Fruit fly (Drosophila melanogaster) whole organism, prepupa: Measurements from ENCODE around the gene Sqor.

Source experiments
- Blimp-1 ChIP-seq: fragments of 200-800 bp; sonication (Bioruptor generic); optimal IDR thresholded peaks from 3 replicates; lab custom pipeline; 2017; ENCODE audit warnings: missing biosample characterization, missing genetic modification characterization, mild to moderate bottlenecking, moderate library complexity, missing genetic modification reagents
- CG11294 ChIP-seq: fragments of 200-800 bp; sonication (Bioruptor generic); IDR thresholded peaks from 2 replicates; pipeline ENCODE4 v1.3.6; 2022; ENCODE audit warnings: missing biosample characterization, missing genetic modification characterization
- CG11762 ChIP-seq: fragments of 200-800 bp; sonication (Bioruptor generic); optimal IDR thresholded peaks from 3 replicates; lab custom pipeline; 2016; ENCODE audit warnings: missing biosample characterization, missing genetic modification characterization; ENCODE audit not compliant: insufficient read depth
- CG11902 ChIP-seq: fragments of 200-800 bp; sonication (Bioruptor generic); optimal IDR thresholded peaks from 3 replicates; lab custom pipeline; 2016; ENCODE audit warnings: missing biosample characterization, missing genetic modification characterization
- CG15336 ChIP-seq: fragments of 200-800 bp; sonication (Bioruptor generic); IDR thresholded peaks from 2 replicates; pipeline ENCODE4 v1.3.6; 2022; ENCODE audit warnings: missing biosample characterization, missing genetic modification characterization
- CG1621 ChIP-seq: fragments of 200-800 bp; sonication (Bioruptor generic); optimal IDR thresholded peaks from 3 replicates; lab custom pipeline; 2018; ENCODE audit warnings: missing biosample characterization, mild to moderate bottlenecking, missing genetic modification characterization
- CG3032 ChIP-seq: fragments of 200-800 bp; optimal IDR thresholded peaks from 2 replicates; lab custom pipeline; 2019; ENCODE audit warnings: missing biosample characterization, mild to moderate bottlenecking, missing genetic modification characterization, moderate library complexity
- CG31627 ChIP-seq: fragments of 200-800 bp; sonication (Bioruptor generic); optimal IDR thresholded peaks from 3 replicates; lab custom pipeline; 2016; ENCODE audit warnings: missing biosample characterization, missing genetic modification characterization
- CG32006 ChIP-seq: fragments of 200-800 bp; sonication (Bioruptor generic); optimal IDR thresholded peaks from 3 replicates; lab custom pipeline; 2017; ENCODE audit warnings: missing biosample characterization, mild to moderate bottlenecking, missing genetic modification characterization
- CG34406 ChIP-seq: fragments of 200-800 bp; sonication (Bioruptor generic); optimal IDR thresholded peaks from 3 replicates; lab custom pipeline; 2016; ENCODE audit warnings: missing biosample characterization, missing genetic modification characterization
- CG3919 ChIP-seq: fragments of 200-800 bp; sonication (Bioruptor generic); optimal IDR thresholded peaks from 3 replicates; lab custom pipeline; 2016; ENCODE audit warnings: missing biosample characterization, missing genetic modification characterization
- CG4318 ChIP-seq: fragments of 200-800 bp; sonication (Bioruptor generic); optimal IDR thresholded peaks from 3 replicates; lab custom pipeline; 2017; ENCODE audit warnings: missing biosample characterization, mild to moderate bottlenecking, missing genetic modification characterization
- CG6163 ChIP-seq: fragments of 200-800 bp; sonication (Bioruptor generic); IDR thresholded peaks from 3 replicates; pipeline ENCODE4 v1.3.6; 2022; ENCODE audit warnings: missing biosample characterization, missing genetic modification characterization
- CG6792 ChIP-seq: fragments of 200-800 bp; sonication (Bioruptor generic); optimal IDR thresholded peaks from 3 replicates; lab custom pipeline; 2016; ENCODE audit warnings: missing biosample characterization, missing genetic modification characterization
- CG6808 ChIP-seq: fragments of 200-800 bp; sonication (Bioruptor generic); optimal IDR thresholded peaks from 3 replicates; lab custom pipeline; 2017; ENCODE audit warnings: missing biosample characterization, missing genetic modification characterization, mild to moderate bottlenecking, moderate library complexity, missing genetic modification reagents
- CG6854 ChIP-seq: fragments of 200-800 bp; sonication (Bioruptor generic); optimal IDR thresholded peaks from 2 replicates; lab custom pipeline; 2017; ENCODE audit warnings: missing biosample characterization, mild to moderate bottlenecking, missing genetic modification characterization
- CG7368 ChIP-seq: fragments of 200-800 bp; sonication (Bioruptor generic); optimal IDR thresholded peaks from 3 replicates; lab custom pipeline; 2016; ENCODE audit warnings: missing biosample characterization, missing genetic modification characterization
- CG8119 ChIP-seq: fragments of 200-800 bp; sonication (Bioruptor generic); IDR thresholded peaks from 3 replicates; pipeline ENCODE4 v1.3.6; 2022; ENCODE audit warnings: missing biosample characterization, missing genetic modification characterization
- CG8319 ChIP-seq: fragments of 200-800 bp; sonication (Bioruptor generic); optimal IDR thresholded peaks from 3 replicates; lab custom pipeline; 2016; ENCODE audit warnings: missing biosample characterization, missing genetic modification characterization
- CG8632 ChIP-seq: fragments of 200-800 bp; sonication (Bioruptor generic); optimal IDR thresholded peaks from 3 replicates; lab custom pipeline; 2016; ENCODE audit warnings: missing biosample characterization, missing genetic modification characterization
- CG9139 ChIP-seq: fragments of 200-800 bp; sonication (Bioruptor generic); optimal IDR thresholded peaks from 3 replicates; lab custom pipeline; 2017; ENCODE audit warnings: missing biosample characterization, mild to moderate bottlenecking, missing genetic modification characterization
- Eip75B ChIP-seq: fragments of 200-800 bp; sonication (Bioruptor generic); optimal IDR thresholded peaks from 3 replicates; lab custom pipeline; 2016; ENCODE audit warnings: missing biosample characterization, missing genetic modification characterization
- Eip78C ChIP-seq: fragments of 200-800 bp; sonication (Bioruptor generic); peaks from one replicate; lab custom pipeline; 2016; ENCODE audit warnings: missing biosample characterization, missing genetic modification characterization
- Ets21C ChIP-seq: fragments of 200-800 bp; sonication (Bioruptor generic); optimal IDR thresholded peaks from 3 replicates; lab custom pipeline; 2016; ENCODE audit warnings: missing biosample characterization, missing genetic modification characterization
- Ets96B ChIP-seq: fragments of 200-800 bp; optimal IDR thresholded peaks from 2 replicates; lab custom pipeline; 2019; ENCODE audit warnings: missing biosample characterization, mild to moderate bottlenecking, missing genetic modification characterization, moderate library complexity
- Hr38 ChIP-seq: sonication (Bioruptor generic); optimal IDR thresholded peaks from 2 replicates; lab custom pipeline; 2016; ENCODE audit warnings: missing biosample characterization, missing genetic modification characterization
- Hr39 ChIP-seq: fragments of 200-800 bp; sonication (Bioruptor generic); optimal IDR thresholded peaks from 2 replicates; lab custom pipeline; 2016; ENCODE audit warnings: missing biosample characterization, missing genetic modification characterization
- Hr4 ChIP-seq: fragments of 200-800 bp; sonication (Bioruptor generic); optimal IDR thresholded peaks from 3 replicates; lab custom pipeline; 2016; ENCODE audit warnings: missing biosample characterization, missing genetic modification characterization
- Lpt ChIP-seq: fragments of 200-800 bp; sonication (Bioruptor generic); optimal IDR thresholded peaks from 3 replicates; lab custom pipeline; 2016; ENCODE audit warnings: missing biosample characterization, missing genetic modification characterization
- Smox ChIP-seq: fragments of 200-800 bp; sonication (Bioruptor generic); optimal IDR thresholded peaks from 3 replicates; lab custom pipeline; 2016; ENCODE audit warnings: missing biosample characterization, missing genetic modification characterization
- Sox14 ChIP-seq: fragments of 200-800 bp; sonication (Bioruptor generic); optimal IDR thresholded peaks from 3 replicates; lab custom pipeline; 2016; ENCODE audit warnings: missing biosample characterization, missing genetic modification characterization
- Sox15 ChIP-seq: fragments of 200-800 bp; sonication (Bioruptor generic); optimal IDR thresholded peaks from 3 replicates; lab custom pipeline; 2016; ENCODE audit warnings: missing biosample characterization, missing genetic modification characterization
- acj6 ChIP-seq: fragments of 200-800 bp; sonication (Bioruptor generic); optimal IDR thresholded peaks from 3 replicates; lab custom pipeline; 2016; ENCODE audit warnings: missing biosample characterization, missing genetic modification characterization
- dac ChIP-seq: fragments of 200-800 bp; sonication (Bioruptor generic); optimal IDR thresholded peaks from 2 replicates; lab custom pipeline; 2017; ENCODE audit warnings: missing biosample characterization, mild to moderate bottlenecking, missing genetic modification characterization
- dsx ChIP-seq: fragments of 200-800 bp; optimal IDR thresholded peaks from 3 replicates; lab custom pipeline; 2019; ENCODE audit warnings: missing biosample characterization, mild to moderate bottlenecking, missing genetic modification characterization, moderate library complexity; ENCODE audit not compliant: poor library complexity, severe bottlenecking
- eg ChIP-seq: fragments of 200-800 bp; sonication (Bioruptor generic); IDR thresholded peaks from 3 replicates; pipeline ENCODE4 v1.3.6; 2022; ENCODE audit warnings: missing biosample characterization, missing genetic modification characterization
- esn ChIP-seq: fragments of 200-800 bp; sonication (Bioruptor generic); optimal IDR thresholded peaks from 2 replicates; lab custom pipeline; 2016; ENCODE audit warnings: missing biosample characterization, mild to moderate bottlenecking, missing genetic modification characterization, moderate library complexity
- fd59A ChIP-seq: fragments of 200-800 bp; sonication (Bioruptor generic); optimal IDR thresholded peaks from 2 replicates; lab custom pipeline; 2017; ENCODE audit warnings: missing biosample characterization, mild to moderate bottlenecking, missing genetic modification characterization, missing genetic modification reagents
- fd85E ChIP-seq: fragments of 200-800 bp; sonication (Bioruptor generic); optimal IDR thresholded peaks from 3 replicates; lab custom pipeline; 2016; ENCODE audit warnings: missing biosample characterization, missing genetic modification characterization
- fkh ChIP-seq: fragments of 200-800 bp; sonication (Bioruptor generic); optimal IDR thresholded peaks from 3 replicates; lab custom pipeline; 2017; ENCODE audit warnings: missing biosample characterization, mild to moderate bottlenecking, missing genetic modification characterization, moderate library complexity
- lz ChIP-seq: fragments of 200-800 bp; sonication (Bioruptor generic); optimal IDR thresholded peaks from 3 replicates; lab custom pipeline; 2016; ENCODE audit warnings: missing biosample characterization, missing genetic modification characterization
- salr ChIP-seq, 2 experiments: fragments of 200-800 bp; sonication (Bioruptor generic); optimal IDR thresholded peaks; 3 replicates each; lab custom pipeline; 2016 to 2018; ENCODE audit warnings: missing biosample characterization in 2 of 2, missing genetic modification characterization in 2 of 2, mild to moderate bottlenecking in 1 of 2
- spab ChIP-seq: fragments of 200-800 bp; sonication (Bioruptor generic); optimal IDR thresholded peaks from 2 replicates; lab custom pipeline; 2017; ENCODE audit warnings: missing biosample characterization, mild to moderate bottlenecking, missing genetic modification characterization, missing genetic modification reagents
- ss ChIP-seq, 2 experiments: fragments of 200-800 bp; sonication (Bioruptor generic); optimal IDR thresholded peaks; 2 replicates in 1 of 2; 3 replicates in 1 of 2; lab custom pipeline; 2017 to 2018; ENCODE audit warnings: mild to moderate bottlenecking in 2 of 2, missing biosample characterization in 2 of 2, missing genetic modification characterization in 2 of 2, moderate library complexity in 1 of 2
- svp ChIP-seq: fragments of 200-800 bp; sonication (Bioruptor generic); peaks from one replicate; lab custom pipeline; 2016; ENCODE audit warnings: missing biosample characterization, missing genetic modification characterization

The Sqor gene

dm6 chr3L:4269920-4270319 lies 29.9 kb downstream of the Sqor start (continued):
- TF ChIP-seq CG8319 (GFP tag; lab: Kevin White, UChicago) (peak; percentile 39), dac (GFP tag; lab: Kevin White, UChicago) (peak; percentile 13), CG6792 (GFP tag; lab: Kevin White, UChicago) (peak; percentile 73), CG3919 (peak; percentile 78), CG6163 (GFP tag; lab: Robert Waterston, UW) (peak; percentile 79), CG11294 (GFP tag; lab: Robert Waterston, UW) (peak; percentile 29; the same call in 1 of the 2 replicates), spab (GFP tag; lab: Kevin White, UChicago) (peak; percentile 73), lz (GFP tag; lab: Kevin White, UChicago) (peak; percentile 48), eg (peak; percentile 76), Eip75B (GFP tag; lab: Kevin White, UChicago) (peak; percentile 46), CG4318 (GFP tag; lab: Kevin White, UChicago) (peak; percentile 70), Hr38 (no peak), CG11762 (GFP tag; lab: Kevin White, UChicago) (peak; percentile 62), CG31627 (GFP tag; lab: Kevin White, UChicago) (peak; percentile 33), CG11902 (GFP tag; lab: Kevin White, UChicago) (peak; percentile 38), Ets21C (peak; percentile 12), CG3032 (tag; lab: Kevin White, UChicago) (peak; percentile 83), ss (GFP tag; optimal IDR thresholded peaks at IDR 0.05; lab: Kevin White, UChicago) (peak; percentile 77), CG1621 (tag; lab: Kevin White, UChicago) (peak; percentile 56), CG7368 (GFP tag; lab: Kevin White, UChicago) (peak; percentile 51), CG9139 (GFP tag; lab: Kevin White, UChicago) (peak; percentile 74), fd85E (peak; percentile 50)
- TF ChIP-seq, all 60 proteins: peak for 57

- TF ChIP-seq Blimp-1, result no peak
- no peak for TF ChIP-seq acj6 (GFP tag; lab: Kevin White, UChicago)
- no peak for TF ChIP-seq CG7368 (GFP tag; lab: Kevin White, UChicago)
- TF ChIP-seq svp (GFP tag; lab: Kevin White, UChicago), result no peak
- TF ChIP-seq dsx (GFP tag; lab: Kevin White, UChicago), result peak; percentile 96
- no peak for TF ChIP-seq CG8319 (GFP tag; lab: Kevin White, UChicago)
- TF ChIP-seq Smox (GFP tag; lab: Kevin White, UChicago), result no peak
- TF ChIP-seq CG6808, result no peak
- TF ChIP-seq Ets96B (tag; lab: Kevin White, UChicago), result no peak
- TF ChIP-seq CG11294 (GFP tag; lab: Robert Waterston, UW), result no peak
- TF ChIP-seq CG3032 (tag; lab: Kevin White, UChicago), result peak; percentile 34
- no peak for TF ChIP-seq salr (GFP tag; optimal IDR thresholded peaks at IDR 0.05; lab: Kevin White, UChicago)
- no peak for TF ChIP-seq CG34406
- no peak for TF ChIP-seq fd85E
- TF ChIP-seq CG32006 (GFP tag; lab: Kevin White, UChicago), result peak; percentile 72
- no peak for TF ChIP-seq CG6854
- TF ChIP-seq CG4318 (GFP tag; lab: Kevin White, UChicago), result no peak
- no peak for TF ChIP-seq Hr38
- TF ChIP-seq fkh, result no peak
- TF ChIP-seq Hr39 (GFP tag; lab: Kevin White, UChicago), result no peak
- 0 out of 3 replicates have a peak, but pooled peaks have one; percentile 21 for TF ChIP-seq CG6163 (GFP tag; lab: Robert Waterston, UW)
- peak; percentile 45; the same call in 2 of the 3 replicates for TF ChIP-seq CG8119
- peak; percentile 28; the same call in 1 of the 2 replicates for TF ChIP-seq CG15336 (GFP tag; lab: Robert Waterston, UW)
- TF ChIP-seq CG3919, result peak; percentile 46
- no peak for TF ChIP-seq CG1621 (tag; lab: Kevin White, UChicago)
- no peak for TF ChIP-seq esn
- peak; percentile 48 for TF ChIP-seq Sox14 (GFP tag; lab: Kevin White, UChicago)
- TF ChIP-seq dac (GFP tag; lab: Kevin White, UChicago), result no peak
- no peak for TF ChIP-seq Sox15 (GFP tag; lab: Kevin White, UChicago)
- no peak for TF ChIP-seq Hr4 (GFP tag; lab: Kevin White, UChicago)
- TF ChIP-seq CG8632 (GFP tag; lab: Kevin White, UChicago), result no peak
- TF ChIP-seq CG6792 (GFP tag; lab: Kevin White, UChicago), result no peak
- TF ChIP-seq fd59A, result no peak
- peak; percentile 73 for TF ChIP-seq Eip78C (GFP tag; lab: Kevin White, UChicago)
- TF ChIP-seq ss (GFP tag; optimal IDR thresholded peaks at IDR 0.05; lab: Kevin White, UChicago), result peak in 1 of 2 experiments; percentile 3
- TF ChIP-seq spab (GFP tag; lab: Kevin White, UChicago), result peak; percentile 13
- no peak for TF ChIP-seq Lpt (GFP tag; lab: Kevin White, UChicago)
Measured at dm6 chr3L:4270949-4271827, 31.2 kb downstream of the Sqor start.
